Worm (Caenorhabditis elegans) whole organism, dauer: ENCODE results near the gene clpp-1.

Source experiments
- unc-62 ChIP-seq: sonication (generic microtip); optimal IDR thresholded peaks from 2 replicates; lab custom pipeline; 2017; ENCODE audit warnings: missing biosample characterization, missing genetic modification reagents, missing genetic modification characterization

clpp-1 gene

DNA sequence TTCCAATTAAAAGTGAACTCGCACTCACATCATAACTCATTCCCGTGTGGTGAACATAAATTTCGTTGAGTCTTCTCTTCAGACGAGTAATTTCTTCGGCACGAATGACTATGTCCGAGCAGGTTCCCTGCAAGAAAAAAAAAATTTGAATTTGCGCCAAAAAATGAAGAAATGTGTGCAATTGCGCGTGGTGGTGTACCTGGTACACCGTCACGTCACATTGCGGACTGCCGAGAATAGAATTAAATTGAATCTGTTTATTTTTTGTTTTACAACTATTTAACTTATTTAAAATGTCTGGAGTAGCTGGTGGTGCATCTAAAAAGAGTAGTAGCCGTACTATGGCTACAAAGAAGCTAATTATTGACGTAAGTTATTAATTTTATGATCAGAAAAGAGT is 1.7 kb downstream of the clpp-1 start, which contains the start of gene mdt-22:
Gene mdt-22 (plus strand): TSS at position 263 of the 400 bp plus-strand sequence.
- no peak for TF ChIP-seq unc-62 (GFP tag; lab: Kevin White, UChicago)

ce11 chrII:10300082-10300749 is 2.4 kb downstream of the clpp-1 start, which contains the start of gene nep-26:
TSS of gene nep-26 (minus strand) at chrII:10300132.
- TF ChIP-seq unc-62 (GFP tag; lab: Kevin White, UChicago), result no peak

ce11 chrII:10294262-10294661 is 8.4 kb downstream of the clpp-1 start:
- no peak for TF ChIP-seq unc-62 (GFP tag; lab: Kevin White, UChicago)

DNA sequence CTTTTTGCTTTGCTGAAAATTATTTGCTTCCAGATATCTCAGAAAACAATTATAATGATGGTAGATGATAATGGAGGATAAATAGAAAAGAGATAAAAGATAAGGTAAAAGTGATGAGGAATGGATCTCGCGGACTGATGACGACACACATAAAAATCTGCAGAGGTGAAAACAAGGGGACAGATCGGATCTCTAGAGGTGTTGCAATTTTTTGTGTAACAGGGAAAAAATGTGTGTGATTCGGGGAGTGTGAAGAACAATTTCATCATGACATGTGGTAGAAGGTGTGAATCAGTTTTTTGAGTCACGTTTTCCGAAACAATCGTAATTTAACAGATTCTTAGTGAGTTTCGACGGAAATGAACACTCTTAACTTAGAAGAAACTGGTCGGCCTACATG is 13.7 kb downstream of the clpp-1 start:
- TF ChIP-seq unc-62 (GFP tag; lab: Kevin White, UChicago), result no peak

- TF ChIP-seq unc-62 (GFP tag; lab: Kevin White, UChicago), result no peak
Observed at ce11 chrII:10284991-10285390, 17.7 kb downstream of the clpp-1 start.

ce11 chrII:10283145-10283544 is 19.5 kb downstream of the clpp-1 start:
- TF ChIP-seq unc-62 (GFP tag; lab: Kevin White, UChicago), result no peak

- TF ChIP-seq unc-62 (GFP tag; lab: Kevin White, UChicago), result no peak
Observed at ce11 chrII:10281674-10282073, 21.0 kb downstream of the clpp-1 start.

ce11 chrII:10279561-10279960 is 23.1 kb downstream of the clpp-1 start, which contains the start of gene ZK971.1:
TSS of gene ZK971.1 (minus strand) at chrII:10279661.
- TF ChIP-seq unc-62 (GFP tag; lab: Kevin White, UChicago), result no peak

DNA sequence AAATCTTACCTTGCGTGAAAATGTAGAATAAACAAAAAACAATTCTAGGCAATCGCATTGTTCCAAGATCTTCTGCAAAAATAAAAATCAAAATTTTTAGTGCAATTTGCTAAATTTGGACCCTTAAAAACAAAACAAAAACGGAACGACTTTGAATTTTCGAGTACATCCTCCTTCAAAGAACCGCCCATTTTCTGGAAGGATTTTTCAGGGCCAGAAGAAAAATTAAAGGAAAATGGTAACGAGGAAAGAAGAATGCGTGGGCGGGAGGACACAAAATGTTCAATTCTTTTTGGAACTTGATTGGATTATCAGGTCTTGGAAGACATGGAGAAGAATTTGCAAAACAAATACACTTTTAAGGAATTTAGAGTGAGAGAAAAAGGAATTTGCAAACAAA is 31.5 kb downstream of the clpp-1 start, which contains the start of gene F54B3.4:
Gene F54B3.4 (minus strand): TSS at position 101 of the 400 bp plus-strand sequence.
- no peak for TF ChIP-seq unc-62 (GFP tag; lab: Kevin White, UChicago)

DNA sequence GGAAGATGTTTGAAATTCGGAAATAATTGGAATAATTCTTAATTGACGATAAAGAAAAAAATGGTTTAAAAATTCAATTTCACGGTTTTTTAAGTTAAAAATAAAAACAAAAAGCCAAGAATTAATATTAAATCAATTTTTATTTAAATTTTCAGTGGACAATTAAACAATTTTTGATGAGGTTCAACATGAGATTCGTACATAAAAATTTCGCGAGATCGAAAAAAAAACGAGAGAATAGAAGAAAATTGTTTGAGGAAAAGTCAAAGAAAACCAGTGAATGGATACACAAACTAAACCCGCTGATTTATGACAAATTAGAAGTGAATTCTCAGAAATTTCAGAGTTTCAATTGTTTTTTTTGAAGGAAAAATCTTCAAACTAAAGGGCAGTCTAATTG is 32.6 kb downstream of the clpp-1 start, which contains the start of gene F54B3.2:
Gene F54B3.2 (minus strand): TSS at position 101 of the 400 bp plus-strand sequence.
- no peak for TF ChIP-seq unc-62 (GFP tag; lab: Kevin White, UChicago)

DNA sequence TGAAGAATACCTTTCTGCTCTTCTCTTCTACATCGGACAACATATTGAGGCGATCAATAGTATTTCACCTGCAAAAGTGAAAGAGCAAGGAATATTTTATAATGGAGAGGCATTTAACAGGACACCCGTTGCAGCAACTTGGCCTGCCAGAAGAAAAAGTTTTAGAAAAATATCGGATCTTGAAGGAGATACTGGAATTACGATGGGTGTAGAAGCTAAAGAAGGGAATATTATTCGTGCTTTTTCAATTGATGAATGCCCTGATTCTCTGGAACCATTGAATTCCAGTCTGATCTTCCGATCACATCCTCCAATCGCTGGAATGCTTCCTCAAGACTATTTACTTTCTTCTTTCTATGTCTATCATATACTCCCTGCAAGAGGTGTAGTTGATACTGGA is 41.4 kb downstream of the clpp-1 start:
- no peak for TF ChIP-seq unc-62 (GFP tag; lab: Kevin White, UChicago)

- TF ChIP-seq unc-62 (GFP tag; lab: Kevin White, UChicago), result no peak
Observed at ce11 chrII:10252048-10252447, 50.6 kb downstream of the clpp-1 start.

DNA sequence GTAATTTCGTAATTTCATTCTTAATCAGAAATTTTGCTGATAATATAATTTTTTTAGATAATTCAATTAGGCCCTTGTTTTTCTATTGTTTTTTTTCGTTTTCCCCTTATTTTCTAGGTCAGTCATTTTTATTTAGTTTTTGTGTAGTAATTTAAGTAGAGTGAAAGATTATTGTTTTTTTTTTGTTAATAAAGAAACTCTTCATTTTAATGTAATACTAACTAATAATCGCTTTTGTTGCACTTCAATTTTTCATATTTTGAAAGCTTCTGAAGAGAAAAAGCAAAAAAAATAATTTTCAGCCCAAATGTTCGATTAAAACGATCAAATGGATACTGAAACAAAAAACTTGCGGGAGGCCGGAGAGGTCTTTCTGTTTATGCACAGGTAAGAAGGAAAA is 51.7 kb downstream of the clpp-1 start, which contains the start of gene F54B3.1:
Gene F54B3.1 (plus strand): TSS at position 301 of the 400 bp plus-strand sequence.
- no peak for TF ChIP-seq unc-62 (GFP tag; lab: Kevin White, UChicago)
